Fruit fly (Drosophila melanogaster): Measurements from ENCODE around the gene CG15525.

Gene CG15525

dm6 chr3R:30046029-30047001 lies 48.8 kb upstream of the CG15525 start, which contains the start of the genes RpL32 and CG7943 (continued):
- no peak for TF ChIP-seq Lpt (GFP tag; optimal IDR thresholded peaks at IDR 0.05)
- TF ChIP-seq CG7839 (tag; optimal IDR thresholded peaks at IDR 0.05): peak; percentile 85
- peak; percentile 83 for TF ChIP-seq Abd-B (GFP tag; optimal IDR thresholded peaks at IDR 0.05)
- TF ChIP-seq CG2712 (tag; optimal IDR thresholded peaks at IDR 0.05): peak; percentile 92
- TF ChIP-seq CG8089 (GFP tag; optimal IDR thresholded peaks at IDR 0.05): peak; percentile 91
- TF ChIP-seq CG31388 (GFP tag; optimal IDR thresholded peaks at IDR 0.05): peak; percentile 66
- peak; percentile 78 for TF ChIP-seq Dp (GFP tag; optimal IDR thresholded peaks at IDR 0.05)
- peak; percentile 91 for TF ChIP-seq zen (tag; optimal IDR thresholded peaks at IDR 0.05)
- TF ChIP-seq B-H2 (GFP tag; optimal IDR thresholded peaks at IDR 0.05): peak; percentile 95
- peak; percentile 97 for TF ChIP-seq CG13296 (GFP tag; optimal IDR thresholded peaks at IDR 0.05)
- TF ChIP-seq hth (optimal IDR thresholded peaks at IDR 0.05): no peak
- TF ChIP-seq dm (GFP tag; optimal IDR thresholded peaks at IDR 0.05): peak; percentile 97
- peak; percentile 95 for TF ChIP-seq lmd (GFP tag; IDR thresholded peaks at IDR 0.05)
- peak; percentile 95 for TF ChIP-seq Fer3 (tag; optimal IDR thresholded peaks at IDR 0.05)
- TF ChIP-seq D19B (GFP tag; optimal IDR thresholded peaks at IDR 0.05): peak; percentile 85
- peak; percentile 92 for TF ChIP-seq CG4820 (GFP tag; optimal IDR thresholded peaks at IDR 0.05)
- TF ChIP-seq CG4360 (GFP tag; IDR thresholded peaks at IDR 0.05): peak; percentile 67
- peak; percentile 91 for TF ChIP-seq CG1792 (GFP tag; optimal IDR thresholded peaks at IDR 0.05)
- TF ChIP-seq cad (GFP tag; optimal IDR thresholded peaks at IDR 0.05): peak; percentile 84
- peak; percentile 95 for TF ChIP-seq CG10654 (GFP tag; optimal IDR thresholded peaks at IDR 0.05)
- TF ChIP-seq CG3407 (GFP tag; optimal IDR thresholded peaks at IDR 0.05): peak; percentile 81
- TF ChIP-seq CG3281 (GFP tag; optimal IDR thresholded peaks at IDR 0.05): peak; percentile 95
- TF ChIP-seq CG34422 (GFP tag; IDR thresholded peaks at IDR 0.05): peak; percentile 97
- TF ChIP-seq CG9876 (GFP tag; optimal IDR thresholded peaks at IDR 0.05): peak; percentile 97
- TF ChIP-seq Sry-δ (GFP tag; optimal IDR thresholded peaks at IDR 0.05): peak; percentile 100
- no peak for TF ChIP-seq CG1832 (GFP tag; optimal IDR thresholded peaks at IDR 0.05)
- peak; percentile 81 for TF ChIP-seq Chrac-16 (GFP tag; optimal IDR thresholded peaks at IDR 0.05)
- TF ChIP-seq gfzf (GFP tag; optimal IDR thresholded peaks at IDR 0.05): peak; percentile 75
- TF ChIP-seq z (GFP tag; IDR thresholded peaks at IDR 0.05): peak; percentile 50; the same call in 2 of the 3 replicates
- TF ChIP-seq dimm (GFP tag; IDR thresholded peaks at IDR 0.05): peak; percentile 86
- TF ChIP-seq cwo (GFP tag; optimal IDR thresholded peaks at IDR 0.05): peak; percentile 82
- TF ChIP-seq CG4282 (GFP tag; optimal IDR thresholded peaks at IDR 0.05): peak; percentile 94
- no peak for TF ChIP-seq fru (optimal IDR thresholded peaks at IDR 0.05)
- TF ChIP-seq ci (GFP tag; IDR thresholded peaks at IDR 0.05): peak; percentile 97
- TF ChIP-seq CG17361 (GFP tag; IDR thresholded peaks at IDR 0.05): peak; percentile 96
- TF ChIP-seq ham (GFP tag; IDR thresholded peaks at IDR 0.05): peak; percentile 89
- TF ChIP-seq Ptx1 (GFP tag; IDR thresholded peaks at IDR 0.05): peak; percentile 95
- peak; percentile 94 for TF ChIP-seq ash1 (GFP tag; optimal IDR thresholded peaks at IDR 0.05)
- peak; percentile 100 for TF ChIP-seq CG6791 (GFP tag; IDR thresholded peaks at IDR 0.05; ENCODE audit: partially characterized antibody)
- TF ChIP-seq CG15011 (GFP tag; optimal IDR thresholded peaks at IDR 0.05): peak; percentile 91
- TF ChIP-seq vfl (GFP tag; optimal IDR thresholded peaks at IDR 0.05): peak; percentile 94
- TF ChIP-seq Tbp (GFP tag; optimal IDR thresholded peaks at IDR 0.05): no peak
- peak; percentile 84 to 94 for TF ChIP-seq Hr51 (GFP tag; optimal IDR thresholded peaks at IDR 0.05)
- TF ChIP-seq YL-1 (GFP tag; optimal IDR thresholded peaks at IDR 0.05): peak; percentile 96
- peak; percentile 90 for TF ChIP-seq CG11504 (tag; optimal IDR thresholded peaks at IDR 0.05)
- TF ChIP-seq Hr3 (GFP tag; optimal IDR thresholded peaks at IDR 0.05): peak; percentile 89
- TF ChIP-seq shn (GFP tag; optimal IDR thresholded peaks at IDR 0.05): peak; percentile 95
- peak; percentile 92 for TF ChIP-seq CG1647 (GFP tag; optimal IDR thresholded peaks at IDR 0.05)
- TF ChIP-seq CG8359 (GFP tag; optimal IDR thresholded peaks at IDR 0.05; ENCODE audit: borderline replicate concordance): peak; percentile 85
